Fruit fly (Drosophila melanogaster): ENCODE results near the gene CG44521.

Gene CG44521

DNA sequence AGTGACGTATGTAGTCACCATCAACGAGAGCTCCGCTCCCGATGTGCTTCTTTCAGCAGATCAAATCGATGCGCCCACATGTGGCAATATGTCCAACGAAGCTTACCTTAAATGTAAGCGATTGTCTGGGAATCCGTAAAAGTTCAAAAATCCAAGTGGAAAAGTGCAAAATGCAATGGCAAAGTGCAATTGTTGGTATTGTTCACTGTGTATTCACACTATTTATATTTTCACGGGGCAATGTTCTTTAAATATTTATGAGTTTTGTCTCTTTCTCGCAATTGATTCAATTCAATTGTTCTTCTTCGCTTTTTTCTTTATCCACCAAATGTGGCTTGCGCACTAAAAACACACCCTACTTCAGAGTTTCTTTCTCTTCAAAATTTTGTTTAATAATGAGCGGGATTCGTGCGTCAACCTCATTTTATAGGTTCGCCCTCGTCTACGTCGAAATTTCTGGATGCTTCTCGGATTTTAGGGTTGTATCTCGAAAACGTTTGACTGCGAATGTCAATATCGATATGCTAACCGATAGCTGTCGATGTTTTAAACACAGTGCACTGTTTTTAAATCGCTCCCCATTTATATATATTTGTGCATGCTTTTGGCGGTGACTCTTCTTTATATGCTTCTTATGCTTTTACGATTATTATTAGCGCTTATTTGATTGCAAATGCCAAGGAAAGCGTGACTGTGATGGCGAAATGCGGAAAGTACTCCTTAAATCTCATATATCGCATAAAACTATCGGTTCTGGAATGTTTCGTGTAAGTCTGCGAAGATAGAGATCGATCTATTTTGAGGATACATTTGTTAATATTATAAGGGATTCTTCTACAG, 38.8 kb downstream of the CG44521 start, which contains the start of gene DnaJ-1 (continued):
- TF ChIP-seq CG11696 (GFP tag; IDR thresholded peaks at IDR 0.05) = no peak
- TF ChIP-seq corto (GFP tag; optimal IDR thresholded peaks at IDR 0.05) = peak; percentile 55
- TF ChIP-seq CG14050 (GFP tag; IDR thresholded peaks at IDR 0.05) = no peak
- no peak for TF ChIP-seq h (optimal IDR thresholded peaks at IDR 0.05)
- TF ChIP-seq CG3163 (GFP tag; optimal IDR thresholded peaks at IDR 0.05) = no peak
- peak; percentile 78 for TF ChIP-seq row (GFP tag; IDR thresholded peaks at IDR 0.05)
- no peak for TF ChIP-seq CG1233 (GFP tag; optimal IDR thresholded peaks at IDR 0.05)
- no peak; the same call in 1 of the 3 replicates for TF ChIP-seq Dbx (GFP tag; IDR thresholded peaks at IDR 0.05)
- TF ChIP-seq jigr1 (GFP tag; IDR thresholded peaks at IDR 0.05) = no peak
- TF ChIP-seq CG17359 (tag; optimal IDR thresholded peaks at IDR 0.05) = peak; percentile 30
- TF ChIP-seq jumu (GFP tag; optimal IDR thresholded peaks at IDR 0.05) = no peak
- TF ChIP-seq az2 (GFP tag; optimal IDR thresholded peaks at IDR 0.05) = no peak
- peak; percentile 24 for TF ChIP-seq sqz (GFP tag; optimal IDR thresholded peaks at IDR 0.05)
- no peak for TF ChIP-seq CG31224 (GFP tag; IDR thresholded peaks at IDR 0.05)
- TF ChIP-seq CG17829 (tag; optimal IDR thresholded peaks at IDR 0.05) = peak; percentile 53
- no peak for TF ChIP-seq CG4282 (GFP tag; optimal IDR thresholded peaks at IDR 0.05)
- TF ChIP-seq Hr51 (GFP tag; optimal IDR thresholded peaks at IDR 0.05) = peak in 1 of 2 experiments; percentile 19
- TF ChIP-seq Kr (GFP tag; optimal IDR thresholded peaks at IDR 0.05) = no peak
- TF ChIP-seq CG12236 (GFP tag; optimal IDR thresholded peaks at IDR 0.05) = no peak
- no peak for TF ChIP-seq Neu2 (GFP tag; optimal IDR thresholded peaks at IDR 0.05; ENCODE audit: borderline replicate concordance)
- peak; percentile 53 for TF ChIP-seq bigmax (GFP tag; optimal IDR thresholded peaks at IDR 0.05)
- no peak for TF ChIP-seq HLH54F (GFP tag; optimal IDR thresholded peaks at IDR 0.05)
- no peak for TF ChIP-seq B-H1 (GFP tag; IDR thresholded peaks at IDR 0.05)
- peak; percentile 92 for TF ChIP-seq nom (GFP tag; optimal IDR thresholded peaks at IDR 0.05)
- no peak for TF ChIP-seq Usf (GFP tag; optimal IDR thresholded peaks at IDR 0.05)
- TF ChIP-seq CG14965 (GFP tag; optimal IDR thresholded peaks at IDR 0.05; ENCODE audit: borderline replicate concordance) = no peak
- no peak for TF ChIP-seq pita (GFP tag; optimal IDR thresholded peaks at IDR 0.05)
- no peak for TF ChIP-seq tup (GFP tag; optimal IDR thresholded peaks at IDR 0.05)
- peak; percentile 26 for TF ChIP-seq CG3407 (GFP tag; optimal IDR thresholded peaks at IDR 0.05)
- TF ChIP-seq fd3F (GFP tag; optimal IDR thresholded peaks at IDR 0.05) = no peak
- peak; percentile 23 for TF ChIP-seq Dip3 (GFP tag; optimal IDR thresholded peaks at IDR 0.05)
- TF ChIP-seq NC2β (GFP tag; optimal IDR thresholded peaks at IDR 0.05) = peak; percentile 68
- no peak for TF ChIP-seq Xrp1 (GFP tag; IDR thresholded peaks at IDR 0.05)
- no peak for TF ChIP-seq Taf1 (GFP tag; IDR thresholded peaks at IDR 0.05)
- TF ChIP-seq CG8089 (GFP tag; optimal IDR thresholded peaks at IDR 0.05) = no peak
- TF ChIP-seq CG9932 (GFP tag; IDR thresholded peaks at IDR 0.05) = peak; percentile 51; the same call in 1 of the 2 replicates
- peak; percentile 12; the same call in 1 of the 3 replicates for TF ChIP-seq zfh1 (GFP tag; IDR thresholded peaks at IDR 0.05)
- TF ChIP-seq CG11723 (GFP tag; optimal IDR thresholded peaks at IDR 0.05) = no peak
- TF ChIP-seq CG13894 (tag; optimal IDR thresholded peaks at IDR 0.05) = peak; percentile 75
- TF ChIP-seq twi (tag; optimal IDR thresholded peaks at IDR 0.05) = no peak
- no peak for TF ChIP-seq CG10959 (GFP tag; IDR thresholded peaks at IDR 0.05)
- TF ChIP-seq CkIIα-i1 (GFP tag; IDR thresholded peaks at IDR 0.05) = no peak
- TF ChIP-seq CG17802 (tag; optimal IDR thresholded peaks at IDR 0.05) = no peak
- peak; percentile 76 for TF ChIP-seq gro (GFP tag; optimal IDR thresholded peaks at IDR 0.05)
- no peak for TF ChIP-seq wdn (GFP tag; IDR thresholded peaks at IDR 0.05)
- no peak for TF ChIP-seq CG17612 (GFP tag; IDR thresholded peaks at IDR 0.05)
- TF ChIP-seq Nf-YA (GFP tag; IDR thresholded peaks at IDR 0.05) = no peak
- TF ChIP-seq lab (GFP tag; optimal IDR thresholded peaks at IDR 0.05) = peak; percentile 50
- peak; percentile 90 for TF ChIP-seq Med (GFP tag)
- TF ChIP-seq BtbVII (GFP tag; optimal IDR thresholded peaks at IDR 0.05) = peak; percentile 40

All from whole organism, embryonic.